Fruit fly (Drosophila melanogaster) whole organism, adult: ENCODE measurements around the gene CG6059.

Experiments used
- CG14711 ChIP-seq: fragments of 200-800 bp; sonication (Bioruptor generic); optimal IDR thresholded peaks from 2 replicates; lab custom pipeline; 2018; ENCODE audit warnings: missing biosample characterization, mild to moderate bottlenecking, missing genetic modification characterization, moderate library complexity
- CG1620 ChIP-seq: fragments of 200-800 bp; sonication (Bioruptor generic); optimal IDR thresholded peaks from 2 replicates; lab custom pipeline; 2016; ENCODE audit warnings: missing biosample characterization, missing genetic modification characterization
- CG33017 ChIP-seq: fragments of 200-800 bp; sonication (Bioruptor generic); optimal IDR thresholded peaks from 2 replicates; lab custom pipeline; 2018; ENCODE audit warnings: missing biosample characterization, mild to moderate bottlenecking, missing genetic modification characterization, moderate library complexity
- CG5204 ChIP-seq: fragments of 200-800 bp; sonication (Bioruptor generic); optimal IDR thresholded peaks from 2 replicates; lab custom pipeline; 2016; ENCODE audit warnings: missing biosample characterization, missing genetic modification characterization
- CG7045 ChIP-seq: fragments of 200-800 bp; sonication (Bioruptor generic); optimal IDR thresholded peaks from 2 replicates; lab custom pipeline; 2017; ENCODE audit warnings: missing biosample characterization, mild to moderate bottlenecking, missing genetic modification characterization
- bab1 ChIP-seq: fragments of 200-800 bp; sonication (Bioruptor generic); optimal IDR thresholded peaks from 3 replicates; lab custom pipeline; 2019; ENCODE audit warnings: missing biosample characterization, mild to moderate bottlenecking, missing genetic modification characterization, moderate library complexity
- kay ChIP-seq: fragments of 200-800 bp; sonication (Bioruptor generic); peaks from one replicate; lab custom pipeline; 2016; ENCODE audit warnings: missing biosample characterization, missing genetic modification characterization, borderline replicate concordance
- ovo ChIP-seq: fragments of 200-800 bp; sonication (Bioruptor generic); optimal IDR thresholded peaks from 2 replicates; lab custom pipeline; 2016; ENCODE audit warnings: missing biosample characterization, missing genetic modification characterization
- pad ChIP-seq: fragments of 200-800 bp; sonication (Bioruptor generic); optimal IDR thresholded peaks from 3 replicates; lab custom pipeline; 2017; ENCODE audit warnings: missing biosample characterization, missing genetic modification characterization, mild to moderate bottlenecking, moderate library complexity, missing genetic modification reagents
- toe ChIP-seq: fragments of 200-800 bp; sonication (Bioruptor generic); optimal IDR thresholded peaks from 2 replicates; lab custom pipeline; 2016; ENCODE audit warnings: missing biosample characterization, missing genetic modification characterization

dm6 chr3R:27151516-27151823, 27.0 kb upstream of the CG6059 start, which contains the start of gene Men-b:
- TF ChIP-seq kay (GFP tag; lab: Kevin White, UChicago), result no peak
- no peak for TF ChIP-seq ovo (GFP tag; lab: Kevin White, UChicago)
- TF ChIP-seq CG5204, result no peak
- TF ChIP-seq pad (GFP tag; lab: Kevin White, UChicago), result no peak
- TF ChIP-seq CG7045 (GFP tag; lab: Kevin White, UChicago), result no peak
- no peak for TF ChIP-seq CG33017 (tag; lab: Kevin White, UChicago)
- TF ChIP-seq CG1620, result no peak
- TF ChIP-seq bab1 (GFP tag; lab: Kevin White, UChicago), result peak; percentile 20
- TF ChIP-seq toe (GFP tag; lab: Kevin White, UChicago), result no peak
- TF ChIP-seq CG14711, result no peak
